Fruit fly (Drosophila melanogaster) whole organism, embryonic: ENCODE measurements around the gene Ir25a.

ENCODE experiments used
- Aef1 ChIP-seq: fragments of 200-800 bp; sonication (Bioruptor generic); IDR thresholded peaks from 3 replicates; pipeline ENCODE4 v1.3.6; 2022; ENCODE audit warnings: missing biosample characterization, missing genetic modification characterization
- Asciz ChIP-seq: fragments of 200-800 bp; sonication (Bioruptor generic); optimal IDR thresholded peaks from 2 replicates; lab custom pipeline; 2017; ENCODE audit warnings: missing biosample characterization, mild to moderate bottlenecking, missing genetic modification characterization, missing genetic modification reagents
- Awh ChIP-seq: fragments of 200-800 bp; sonication (Bioruptor generic); IDR thresholded peaks from 2 replicates; pipeline ENCODE4, ENCODE4 v1.3.6; 2022; ENCODE audit warnings: missing biosample characterization, missing genetic modification characterization
- CG10543 ChIP-seq: fragments of 200-800 bp; sonication (Bioruptor generic); optimal IDR thresholded peaks from 3 replicates; lab custom pipeline; 2017; ENCODE audit warnings: missing biosample characterization, mild to moderate bottlenecking, missing genetic modification characterization, moderate library complexity
- CG11456 ChIP-seq: fragments of 200-800 bp; sonication (Bioruptor generic); IDR thresholded peaks from 3 replicates; pipeline ENCODE4 v1.3.6; 2022; ENCODE audit warnings: missing biosample characterization, missing genetic modification characterization
- CG12155 ChIP-seq: fragments of 200-800 bp; sonication (Bioruptor generic); optimal IDR thresholded peaks from 3 replicates; lab custom pipeline; 2016; ENCODE audit warnings: missing biosample characterization, missing genetic modification characterization
- CG14050 ChIP-seq: fragments of 200-800 bp; sonication (Bioruptor generic); IDR thresholded peaks from 3 replicates; pipeline ENCODE4 v1.3.6; 2022; ENCODE audit warnings: missing biosample characterization, missing genetic modification characterization
- CG15269 ChIP-seq: fragments of 200-800 bp; sonication (Bioruptor generic); optimal IDR thresholded peaks from 2 replicates; lab custom pipeline; 2018; ENCODE audit warnings: missing biosample characterization, mild to moderate bottlenecking, missing genetic modification characterization, moderate library complexity
- CG15479 ChIP-seq: fragments of 200-800 bp; sonication (Bioruptor generic); optimal IDR thresholded peaks from 3 replicates; lab custom pipeline; 2019; ENCODE audit warnings: missing biosample characterization, mild to moderate bottlenecking, missing genetic modification characterization, moderate library complexity
- CG17829 ChIP-seq: fragments of 200-800 bp; optimal IDR thresholded peaks from 2 replicates; lab custom pipeline; 2019; ENCODE audit warnings: missing biosample characterization, mild to moderate bottlenecking, missing genetic modification characterization, moderate library complexity
- CG18262 ChIP-seq: fragments of 200-800 bp; optimal IDR thresholded peaks from 3 replicates; lab custom pipeline; 2019; ENCODE audit warnings: missing biosample characterization, mild to moderate bottlenecking, missing genetic modification characterization, moderate library complexity
- CG1832 ChIP-seq: fragments of 200-800 bp; sonication (Bioruptor generic); optimal IDR thresholded peaks from 2 replicates; lab custom pipeline; 2017; ENCODE audit warnings: missing biosample characterization, mild to moderate bottlenecking, missing genetic modification characterization, inconsistent platforms
- CG2678 ChIP-seq: fragments of 200-800 bp; sonication (Bioruptor generic); optimal IDR thresholded peaks from 3 replicates; lab custom pipeline; 2019; ENCODE audit warnings: missing biosample characterization, mild to moderate bottlenecking, missing genetic modification characterization, moderate library complexity
- CG2712 ChIP-seq: fragments of 200-800 bp; optimal IDR thresholded peaks from 3 replicates; lab custom pipeline; 2019; ENCODE audit warnings: missing biosample characterization, mild to moderate bottlenecking, missing genetic modification characterization, moderate library complexity
- CG30020 ChIP-seq: fragments of 200-800 bp; optimal IDR thresholded peaks from 2 replicates; lab custom pipeline; 2019; ENCODE audit warnings: missing biosample characterization, mild to moderate bottlenecking, missing genetic modification characterization, moderate library complexity
- CG31441 ChIP-seq: fragments of 200-800 bp; sonication (Bioruptor generic); IDR thresholded peaks from 2 replicates; pipeline ENCODE4 v1.3.6; 2022; ENCODE audit warnings: missing biosample characterization, missing genetic modification characterization
- CG4404 ChIP-seq: fragments of 200-800 bp; sonication (Bioruptor generic); IDR thresholded peaks from 2 replicates; pipeline ENCODE4 v1.3.6; 2022; ENCODE audit warnings: missing biosample characterization, missing genetic modification characterization
- CG8388 ChIP-seq: fragments of 200-800 bp; sonication (Bioruptor generic); optimal IDR thresholded peaks from 2 replicates; lab custom pipeline; 2019; ENCODE audit warnings: missing biosample characterization, mild to moderate bottlenecking, missing genetic modification characterization, moderate library complexity
- Hr78 ChIP-seq, 2 experiments: fragments of 200-800 bp in 1 of 2; fragments of >200 bp in 1 of 2; sonication (Bioruptor generic) in 1 of 2; optimal IDR thresholded peaks; 2 replicates each; lab custom pipeline; 2017 to 2019; ENCODE audit warnings: missing biosample characterization in 2 of 2, missing genetic modification characterization in 2 of 2, mild to moderate bottlenecking in 1 of 2, moderate library complexity in 1 of 2
- Med ChIP-seq: fragments of 200-800 bp; sonication (Bioruptor generic); peaks from one replicate; lab custom pipeline; 2016; ENCODE audit warnings: missing biosample characterization, missing genetic modification characterization, mild to moderate bottlenecking, inconsistent platforms, moderate library complexity
- NC2α ChIP-seq: fragments of 200-800 bp; sonication (Bioruptor generic); optimal IDR thresholded peaks from 2 replicates; lab custom pipeline; 2016; ENCODE audit warnings: missing biosample characterization, missing genetic modification characterization
- NFAT ChIP-seq: fragments of 200-800 bp; sonication (Bioruptor generic); IDR thresholded peaks from 2 replicates; pipeline ENCODE4 v1.3.6; 2022; ENCODE audit warnings: missing biosample characterization, missing genetic modification characterization
- Opbp ChIP-seq: fragments of 200-800 bp; sonication (Bioruptor generic); IDR thresholded peaks from 3 replicates; pipeline ENCODE4 v1.3.6; 2022; ENCODE audit warnings: missing biosample characterization, missing genetic modification characterization; ENCODE audit not compliant: partially characterized antibody
- Ravus ChIP-seq: fragments of 200-800 bp; sonication (Bioruptor generic); IDR thresholded peaks from 2 replicates; pipeline ENCODE4 v1.3.6; 2022; ENCODE audit warnings: missing biosample characterization, missing genetic modification characterization
- Spps ChIP-seq: fragments of 200-800 bp; sonication (Bioruptor generic); optimal IDR thresholded peaks from 2 replicates; lab custom pipeline; 2018; ENCODE audit warnings: missing biosample characterization, mild to moderate bottlenecking, missing genetic modification characterization
- Xrp1 ChIP-seq: fragments of 200-800 bp; sonication (Bioruptor generic); IDR thresholded peaks from 2 replicates; pipeline ENCODE4 v1.3.6; 2022; ENCODE audit warnings: missing biosample characterization, missing genetic modification characterization
- ap ChIP-seq: fragments of 200-800 bp; sonication (Bioruptor generic); IDR thresholded peaks from 2 replicates; pipeline ENCODE4 v1.3.6; 2022; ENCODE audit warnings: missing biosample characterization, missing genetic modification characterization
- chinmo ChIP-seq: fragments of 200-800 bp; sonication (Bioruptor generic); IDR thresholded peaks from 4 replicates; pipeline ENCODE4 v1.3.6; 2022; ENCODE audit warnings: missing biosample characterization, missing genetic modification characterization; ENCODE audit not compliant: partially characterized antibody
- ci ChIP-seq: fragments of 200-800 bp; sonication (Bioruptor generic); IDR thresholded peaks from 3 replicates; pipeline ENCODE4 v1.3.6; 2022; ENCODE audit warnings: missing biosample characterization, missing genetic modification characterization
- dmrt99B ChIP-seq: fragments of 200-800 bp; sonication (Bioruptor generic); optimal IDR thresholded peaks from 2 replicates; lab custom pipeline; 2018; ENCODE audit warnings: missing biosample characterization, mild to moderate bottlenecking, missing genetic modification characterization, moderate library complexity
- ewg ChIP-seq: fragments of 200-800 bp; sonication (Bioruptor generic); optimal IDR thresholded peaks from 3 replicates; lab custom pipeline; 2017; ENCODE audit warnings: mild to moderate bottlenecking, missing biosample characterization, missing genetic modification reagents, missing genetic modification characterization
- gsb-n ChIP-seq: fragments of 200-800 bp; sonication (Bioruptor generic); optimal IDR thresholded peaks from 3 replicates; lab custom pipeline; 2018; ENCODE audit warnings: missing biosample characterization, mild to moderate bottlenecking, missing genetic modification characterization
- kah ChIP-seq: fragments of 200-800 bp; sonication (Bioruptor generic); optimal IDR thresholded peaks from 2 replicates; lab custom pipeline; 2018; ENCODE audit warnings: missing biosample characterization, mild to moderate bottlenecking, missing genetic modification characterization
- lola ChIP-seq, 3 experiments: fragments of >200 bp in 2 of 3; fragments of 200-800 bp in 1 of 3; sonication (Bioruptor generic) in 1 of 3; optimal IDR thresholded peaks; 2 replicates each; lab custom pipeline; 2017 to 2019; ENCODE audit warnings: missing biosample characterization in 3 of 3, missing genetic modification characterization in 3 of 3, mild to moderate bottlenecking in 1 of 3, moderate library complexity in 1 of 3
- lov ChIP-seq, 2 experiments: fragments of 200-800 bp in 1 of 2; fragments of >200 bp in 1 of 2; sonication (Bioruptor generic) in 1 of 2; IDR thresholded peaks in 1 of 2; optimal IDR thresholded peaks in 1 of 2; 2 replicates in 1 of 2; 3 replicates in 1 of 2; pipeline versions ENCODE4 v1.3.6 to Lab custom; 2017 to 2022; ENCODE audit warnings: missing biosample characterization in 1 of 2, missing genetic modification characterization in 1 of 2
- nmo ChIP-seq: fragments of 200-800 bp; sonication (Bioruptor generic); optimal IDR thresholded peaks from 2 replicates; lab custom pipeline; 2018; ENCODE audit warnings: missing biosample characterization, mild to moderate bottlenecking, missing genetic modification characterization, moderate library complexity
- nom ChIP-seq: fragments of 200-800 bp; sonication (Bioruptor generic); optimal IDR thresholded peaks from 2 replicates; lab custom pipeline; 2017; ENCODE audit warnings: missing biosample characterization, missing genetic modification characterization, mild to moderate bottlenecking, moderate library complexity, missing genetic modification reagents
- otp ChIP-seq: fragments of 200-800 bp; sonication (Bioruptor generic); IDR thresholded peaks from 3 replicates; pipeline ENCODE4, ENCODE4 v1.3.6; 2022; ENCODE audit warnings: missing biosample characterization, missing genetic modification characterization
- pb ChIP-seq: fragments of 200-800 bp; sonication (Bioruptor generic); optimal IDR thresholded peaks from 3 replicates; lab custom pipeline; 2016; ENCODE audit warnings: missing biosample characterization, missing genetic modification characterization
- phol ChIP-seq: fragments of 200-800 bp; sonication (Bioruptor generic); optimal IDR thresholded peaks from 3 replicates; lab custom pipeline; 2018; ENCODE audit warnings: missing biosample characterization, mild to moderate bottlenecking, missing genetic modification characterization, moderate library complexity
- pum ChIP-seq: fragments of 200-800 bp; sonication (Bioruptor generic); optimal IDR thresholded peaks from 2 replicates; lab custom pipeline; 2016; ENCODE audit warnings: missing biosample characterization, missing genetic modification characterization
- rib ChIP-seq: fragments of 200-800 bp; sonication (Bioruptor generic); IDR thresholded peaks from 2 replicates; pipeline ENCODE4 v1.3.6; 2022; ENCODE audit warnings: missing biosample characterization, missing genetic modification characterization
- shn ChIP-seq: fragments of 200-800 bp; sonication (Bioruptor generic); optimal IDR thresholded peaks from 3 replicates; lab custom pipeline; 2016; ENCODE audit warnings: missing biosample characterization, missing genetic modification characterization
- sna ChIP-seq: fragments of 200-800 bp; sonication (Bioruptor generic); IDR thresholded peaks from 2 replicates; pipeline ENCODE4 v1.3.6; 2022; ENCODE audit warnings: missing biosample characterization, missing genetic modification characterization; ENCODE audit not compliant: partially characterized antibody
- tap ChIP-seq: fragments of 200-800 bp; optimal IDR thresholded peaks from 3 replicates; lab custom pipeline; 2019; ENCODE audit warnings: missing biosample characterization, mild to moderate bottlenecking, missing genetic modification characterization, moderate library complexity
- tup ChIP-seq: fragments of 200-800 bp; sonication (Bioruptor generic); optimal IDR thresholded peaks from 2 replicates; lab custom pipeline; 2016; ENCODE audit warnings: missing biosample characterization, mild to moderate bottlenecking, missing genetic modification characterization, moderate library complexity
- vvl ChIP-seq: fragments of 200-800 bp; sonication (Bioruptor generic); IDR thresholded peaks from 2 replicates; pipeline ENCODE4 v1.3.6; 2022; ENCODE audit warnings: missing biosample characterization, missing genetic modification characterization

The Ir25a gene

dm6 chr2L:4800033-4800432 lies 35.1 kb downstream of the Ir25a start:
- TF ChIP-seq CG11456 (GFP tag; lab: Robert Waterston, UW) (peak; percentile 4; the same call in 1 of the 3 replicates), rib (GFP tag; lab: Robert Waterston, UW) (no peak), shn (no peak), CG12155 (GFP tag; lab: Kevin White, UChicago) (no peak), dmrt99B (tag; lab: Kevin White, UChicago) (no peak), chinmo (0 out of 4 replicates have a peak, but pooled peaks have one; percentile 25), CG10543 (GFP tag; lab: Kevin White, UChicago) (no peak), ci (GFP tag; lab: Robert Waterston, UW) (0 out of 3 replicates have a peak, but pooled peaks have one; percentile 26), ewg (GFP tag; lab: Kevin White, UChicago) (no peak), kah (no peak), ap (no peak), NFAT (GFP tag; lab: Robert Waterston, UW) (no peak), vvl (no peak), CG14050 (GFP tag; lab: Robert Waterston, UW) (no peak), tup (GFP tag; lab: Kevin White, UChicago) (no peak), lov (optimal IDR thresholded peaks at IDR 0.05; lab: Kevin White, UChicago) (no peak), lov (GFP tag; IDR thresholded peaks at IDR 0.05; lab: Robert Waterston, UW) (no peak), CG8388 (GFP tag; lab: Kevin White, UChicago) (peak; percentile 9), Med (GFP tag; lab: Kevin White, UChicago) (peak; percentile 47)

dm6 chr2L:4798894-4799293 lies 36.2 kb downstream of the Ir25a start:
- peak; percentile 21 for TF ChIP-seq CG15269 (tag; lab: Kevin White, UChicago)
- peak; percentile 90 for TF ChIP-seq Awh (GFP tag; lab: Robert Waterston, UW)
- TF ChIP-seq Ravus (GFP tag; lab: Robert Waterston, UW), result no peak

dm6 chr2L:4797643-4798042 lies 37.5 kb downstream of the Ir25a start:
- TF ChIP-seq ap (no peak), gsb-n (no peak), Aef1 (GFP tag; lab: Robert Waterston, UW) (no peak), CG2678 (tag; lab: Kevin White, UChicago) (peak; percentile 30), CG4404 (GFP tag; lab: Robert Waterston, UW) (peak; percentile 36; the same call in 1 of the 2 replicates), pum (GFP tag; lab: Kevin White, UChicago) (no peak), CG17829 (tag; lab: Kevin White, UChicago) (peak; percentile 17), lola (GFP tag; optimal IDR thresholded peaks at IDR 0.05; lab: Kevin White, UChicago) (peak in 1 of 3 experiments; percentile 26), Hr78 (GFP tag; optimal IDR thresholded peaks at IDR 0.05; lab: Kevin White, UChicago) (peak in 1 of 2 experiments; percentile 29), CG1832 (GFP tag; lab: Kevin White, UChicago) (no peak), CG2712 (peak; percentile 51), phol (peak; percentile 29), Opbp (GFP tag; lab: Robert Waterston, UW) (no peak), Asciz (peak; percentile 18), NC2α (GFP tag; lab: Kevin White, UChicago) (no peak), nom (GFP tag; lab: Kevin White, UChicago) (peak; percentile 8), pb (GFP tag; lab: Kevin White, UChicago) (no peak), sna (GFP tag; lab: Robert Waterston, UW) (no peak), Xrp1 (GFP tag; lab: Robert Waterston, UW) (peak; percentile 53), Spps (tag; lab: Kevin White, UChicago) (peak; percentile 17), CG18262 (peak; percentile 44), ci (GFP tag; lab: Robert Waterston, UW) (no peak), CG15479 (no peak), CG30020 (no peak), CG31441 (0 out of 2 replicates have a peak, but pooled peaks have one; percentile 21), otp (GFP tag; lab: Robert Waterston, UW) (no peak), tap (tag; lab: Kevin White, UChicago) (no peak), nmo (GFP tag; lab: Kevin White, UChicago) (no peak)
